Worm (Caenorhabditis elegans): ENCODE measurements around the gene F43H9.3.

DNA sequence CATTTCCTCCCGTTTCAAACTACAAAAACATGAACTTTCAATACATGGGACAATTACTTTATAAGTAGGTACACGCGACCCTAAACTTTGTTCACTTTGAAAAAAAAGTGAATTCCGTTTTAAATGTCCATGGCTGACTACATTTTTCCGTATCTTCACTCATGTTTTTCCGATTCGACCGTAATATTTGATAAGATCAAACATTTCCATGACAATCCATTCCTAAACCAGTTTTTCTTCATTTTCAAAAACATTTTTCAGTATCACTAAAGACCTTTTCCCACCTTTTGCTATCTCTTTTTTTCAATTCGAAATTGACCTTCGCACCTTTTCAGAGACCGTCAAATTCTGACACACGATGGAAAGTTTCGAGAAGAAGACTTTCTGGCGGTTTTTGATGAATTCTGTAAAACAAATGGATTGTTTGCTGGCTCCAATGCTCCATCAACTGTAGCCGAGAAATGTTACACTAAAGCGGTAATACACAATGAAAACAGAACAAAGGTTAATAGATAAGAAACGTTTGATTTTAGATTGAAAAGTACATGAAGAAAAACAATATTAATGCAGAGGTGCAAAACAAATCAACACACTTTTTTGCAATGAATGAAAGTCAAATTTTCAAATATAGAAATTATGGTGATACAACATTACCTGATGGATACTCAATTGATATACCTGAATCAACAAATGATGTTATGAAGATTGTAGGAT, 2.8 kb upstream of the F43H9.3 start:
- no peak for TF ChIP-seq ces-1 (GFP tag; optimal IDR thresholded peaks at IDR 0.05)
- no peak for TF ChIP-seq nhr-12 (tag; optimal IDR thresholded peaks at IDR 0.05)

Data from whole organism, mixed stage, embryonic.